Fruit fly (Drosophila melanogaster): ENCODE data around the gene kst.

Gene kst

DNA sequence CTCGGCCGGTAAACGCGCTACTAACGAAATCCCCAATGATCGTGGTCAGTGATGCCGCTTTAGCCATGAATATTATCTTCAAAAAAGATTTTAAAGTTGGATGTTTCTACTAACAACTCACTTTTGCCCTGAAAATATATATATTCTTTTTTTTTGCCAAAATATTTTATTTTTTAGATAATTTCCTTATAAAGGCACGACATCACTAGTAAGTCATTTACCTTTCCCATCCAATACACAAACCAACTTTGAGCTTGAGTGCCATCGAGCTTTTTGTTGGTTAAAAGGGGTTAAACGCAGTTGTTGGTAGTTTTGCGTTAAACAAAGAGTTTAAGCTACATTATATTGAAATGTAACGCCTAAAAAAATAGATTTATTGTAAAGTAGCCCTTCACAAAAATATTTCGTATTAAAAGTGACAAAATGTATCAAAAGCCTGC, 33.6 kb upstream of the kst start, which contains the start of gene CG14968 (continued):
- peak; percentile 61 to 97 for TF ChIP-seq Hr51 (GFP tag; optimal IDR thresholded peaks at IDR 0.05)
- peak; percentile 86 for TF ChIP-seq CG9817 (tag; optimal IDR thresholded peaks at IDR 0.05)
- TF ChIP-seq Antp (GFP tag; optimal IDR thresholded peaks at IDR 0.05): peak; percentile 23
- peak; percentile 91 for TF ChIP-seq CG16779 (GFP tag; IDR thresholded peaks at IDR 0.05)
- TF ChIP-seq sisA (GFP tag; IDR thresholded peaks at IDR 0.05): peak; percentile 91
- TF ChIP-seq ato (GFP tag; IDR thresholded peaks at IDR 0.05; ENCODE audit: partially characterized antibody): no peak
- peak; percentile 93 for TF ChIP-seq CG15514 (GFP tag; optimal IDR thresholded peaks at IDR 0.05)
- TF ChIP-seq CG2202 (tag; optimal IDR thresholded peaks at IDR 0.05): peak; percentile 73
- TF ChIP-seq Fer3 (tag; optimal IDR thresholded peaks at IDR 0.05): peak; percentile 97
- peak; percentile 98 for TF ChIP-seq lab (GFP tag; optimal IDR thresholded peaks at IDR 0.05)
- peak; percentile 43 for TF ChIP-seq CG9609 (GFP tag; optimal IDR thresholded peaks at IDR 0.05)
- TF ChIP-seq CG4328 (GFP tag; optimal IDR thresholded peaks at IDR 0.05): peak; percentile 57
- TF ChIP-seq Pdp1 (GFP tag; optimal IDR thresholded peaks at IDR 0.05): peak; percentile 66 to 74
- no peak for TF ChIP-seq prd (optimal IDR thresholded peaks at IDR 0.05)
- TF ChIP-seq prd (GFP tag; IDR thresholded peaks at IDR 0.05): peak; percentile 92
- peak; percentile 89 for TF ChIP-seq CG15601 (tag; optimal IDR thresholded peaks at IDR 0.05)
- peak in 1 of 2 experiments; percentile 85 for TF ChIP-seq Eip74EF (GFP tag; optimal IDR thresholded peaks at IDR 0.05)
- TF ChIP-seq CG1233 (GFP tag; optimal IDR thresholded peaks at IDR 0.05): peak; percentile 92
- no peak for TF ChIP-seq CG2129 (GFP tag; IDR thresholded peaks at IDR 0.05; ENCODE audit: partially characterized antibody)
- peak; percentile 74 for TF ChIP-seq CG1529 (GFP tag; optimal IDR thresholded peaks at IDR 0.05)
- peak; percentile 49 for TF ChIP-seq CG30020 (tag; optimal IDR thresholded peaks at IDR 0.05)
- peak; percentile 67 for TF ChIP-seq emc (GFP tag; optimal IDR thresholded peaks at IDR 0.05)
- TF ChIP-seq scrt (GFP tag; optimal IDR thresholded peaks at IDR 0.05): peak; percentile 90
- peak; percentile 51 for TF ChIP-seq maf-S (GFP tag; optimal IDR thresholded peaks at IDR 0.05)
- TF ChIP-seq CG9876 (GFP tag; optimal IDR thresholded peaks at IDR 0.05): no peak
- TF ChIP-seq CG2199 (GFP tag; IDR thresholded peaks at IDR 0.05): peak; percentile 81; the same call in 2 of the 3 replicates
- TF ChIP-seq CG31441 (GFP tag; IDR thresholded peaks at IDR 0.05): peak; percentile 93
- TF ChIP-seq org-1 (GFP tag; optimal IDR thresholded peaks at IDR 0.05): peak; percentile 71
- no peak for TF ChIP-seq ab (GFP tag; optimal IDR thresholded peaks at IDR 0.05)
- TF ChIP-seq CG11695 (GFP tag; IDR thresholded peaks at IDR 0.05): peak; percentile 96
- TF ChIP-seq az2 (GFP tag; optimal IDR thresholded peaks at IDR 0.05): peak; percentile 92
- peak; percentile 78 for TF ChIP-seq sr (GFP tag; IDR thresholded peaks at IDR 0.05)
- peak; percentile 88 for TF ChIP-seq MTF-1 (GFP tag; optimal IDR thresholded peaks at IDR 0.05; ENCODE audit: borderline replicate concordance)
- peak; percentile 69 for TF ChIP-seq Lhr (GFP tag; optimal IDR thresholded peaks at IDR 0.05)
- peak; percentile 70 for TF ChIP-seq schlank (tag; optimal IDR thresholded peaks at IDR 0.05)
- TF ChIP-seq Usf (GFP tag; optimal IDR thresholded peaks at IDR 0.05): peak; percentile 76
- TF ChIP-seq Atf3 (GFP tag; optimal IDR thresholded peaks at IDR 0.05): peak; percentile 37
- peak; percentile 91 for TF ChIP-seq CG17829 (tag; optimal IDR thresholded peaks at IDR 0.05)
- TF ChIP-seq btn (GFP tag; optimal IDR thresholded peaks at IDR 0.05): peak; percentile 38
- peak; percentile 83 for TF ChIP-seq slou (GFP tag; optimal IDR thresholded peaks at IDR 0.05)
- TF ChIP-seq jing (GFP tag; optimal IDR thresholded peaks at IDR 0.05): peak; percentile 36
- TF ChIP-seq C15 (GFP tag; IDR thresholded peaks at IDR 0.05): peak; percentile 90
- TF ChIP-seq p53 (GFP tag; optimal IDR thresholded peaks at IDR 0.05): no peak
- TF ChIP-seq CG2120 (GFP tag; optimal IDR thresholded peaks at IDR 0.05): peak; percentile 96
- no peak for TF ChIP-seq CG12769 (tag; optimal IDR thresholded peaks at IDR 0.05)
- TF ChIP-seq Oli (tag; optimal IDR thresholded peaks at IDR 0.05): peak; percentile 93
- no peak for TF ChIP-seq CG8478 (optimal IDR thresholded peaks at IDR 0.05)
- TF ChIP-seq Trl (optimal IDR thresholded peaks at IDR 0.05): no peak
- TF ChIP-seq Trl (GFP tag; optimal IDR thresholded peaks at IDR 0.05): peak; percentile 65
- TF ChIP-seq CG9797 (GFP tag; optimal IDR thresholded peaks at IDR 0.05): no peak
- TF ChIP-seq Rx (GFP tag; IDR thresholded peaks at IDR 0.05): peak; percentile 90
